Worm (Caenorhabditis elegans) whole organism, early embryonic: ENCODE measurements around the gene ulp-2.

Experiments used
- B0310.2 ChIP-seq: sonication (generic microtip); optimal IDR thresholded peaks from 2 replicates; lab custom pipeline; 2016; ENCODE audit warnings: mild to moderate bottlenecking, missing genetic modification characterization, missing compliant biosample characterization
- F13C5.2 ChIP-seq: sonication (generic microtip); optimal IDR thresholded peaks from 2 replicates; lab custom pipeline; 2017; ENCODE audit warnings: mild to moderate bottlenecking, missing genetic modification characterization, inconsistent platforms, missing compliant biosample characterization
- aly-1 ChIP-seq: sonication (generic microtip); optimal IDR thresholded peaks from 2 replicates; lab custom pipeline; 2016; ENCODE audit warnings: missing genetic modification characterization, missing compliant biosample characterization
- ama-1 ChIP-seq: fragments of 150-350 bp; optimal IDR thresholded peaks from 2 replicates; lab custom pipeline; 2014
- ceh-13 ChIP-seq: fragments of 200-800 bp; sonication (Bioruptor generic); optimal IDR thresholded peaks from 2 replicates; lab custom pipeline; 2018; ENCODE audit warnings: mild to moderate bottlenecking, missing genetic modification characterization, missing compliant biosample characterization
- ceh-36 ChIP-seq: sonication (generic microtip); optimal IDR thresholded peaks from 2 replicates; lab custom pipeline; 2016; ENCODE audit warnings: missing genetic modification characterization, inconsistent platforms, missing compliant biosample characterization
- ets-7 ChIP-seq: sonication (generic microtip); optimal IDR thresholded peaks from 2 replicates; lab custom pipeline; 2016; ENCODE audit warnings: missing genotype, missing genetic modification characterization, missing compliant biosample characterization
- flt-1 ChIP-seq: fragments of 200-800 bp; sonication (Bioruptor generic); IDR thresholded peaks from 2 replicates; pipeline ENCODE4 v1.3.6; 2022; ENCODE audit warnings: missing genetic modification characterization, missing compliant biosample characterization
- hmbx-1 ChIP-seq: sonication (generic microtip); optimal IDR thresholded peaks from 2 replicates; lab custom pipeline; 2016; ENCODE audit warnings: mild to moderate bottlenecking, missing genetic modification characterization, missing compliant biosample characterization
- hmg-4 ChIP-seq: fragments of 200-800 bp; sonication (Bioruptor generic); optimal IDR thresholded peaks from 2 replicates; lab custom pipeline; 2018; ENCODE audit warnings: mild to moderate bottlenecking, missing genetic modification characterization, missing compliant biosample characterization
- hnd-1 ChIP-seq: sonication (generic microtip); optimal IDR thresholded peaks from 2 replicates; lab custom pipeline; 2016; ENCODE audit warnings: missing genetic modification characterization, missing compliant biosample characterization
- pes-1 ChIP-seq: fragments of 200-800 bp; sonication (Bioruptor generic); IDR thresholded peaks from 2 replicates; pipeline ENCODE4 v1.3.6; 2022; ENCODE audit warnings: missing genetic modification reagents, missing genetic modification characterization, missing compliant biosample characterization
- scrt-1 ChIP-seq: fragments of 200-800 bp; sonication (Bioruptor generic); IDR thresholded peaks from 2 replicates; pipeline ENCODE4 v1.3.6; 2022; ENCODE audit warnings: missing genetic modification characterization, missing compliant biosample characterization
- sea-1 ChIP-seq: fragments of 200-800 bp; sonication (Bioruptor generic); conservative IDR thresholded peaks from 2 replicates; pipeline ENCODE4 v1.3.6; 2022; ENCODE audit warnings: missing genetic modification characterization, missing compliant biosample characterization
- tbx-11 ChIP-seq: fragments of 200-800 bp; sonication (Bioruptor generic); IDR thresholded peaks from 2 replicates; pipeline ENCODE4 v1.3.6; 2022; ENCODE audit warnings: missing genetic modification characterization, missing compliant biosample characterization
- tbx-37 ChIP-seq: fragments of 200-800 bp; sonication (Bioruptor generic); conservative IDR thresholded peaks from 2 replicates; pipeline ENCODE4 v1.3.6; 2022; ENCODE audit warnings: missing genetic modification reagents, missing genetic modification characterization, missing compliant biosample characterization
- tra-4 ChIP-seq: sonication (generic microtip); optimal IDR thresholded peaks from 2 replicates; lab custom pipeline; 2017; ENCODE audit warnings: missing genetic modification characterization, missing compliant biosample characterization

ulp-2 gene

ce11 chrII:4993530-4994192 lies 34.0 kb upstream of the ulp-2 start, which contains the start of the genes eif-1 and vps-24:
Gene eif-1, minus strand, starts transcription at chrII:4993580.
Gene vps-24, plus strand, starts transcription at chrII:4993998.
- TF ChIP-seq pes-1 (GFP tag; lab: Robert Waterston, UW) (0 out of 2 replicates have a peak, but pooled peaks have one; percentile 37), flt-1 (GFP tag; lab: Robert Waterston, UW) (no peak)

- TF ChIP-seq ets-7 (tag; lab: Kevin White, UChicago), result no peak
- no peak for TF ChIP-seq tra-4 (tag; lab: Kevin White, UChicago)
- no peak for TF ChIP-seq F13C5.2 (tag; lab: Kevin White, UChicago)
- TF ChIP-seq ama-1 (lab: Kevin White, UChicago), result no peak
- TF ChIP-seq hmbx-1, result no peak
- TF ChIP-seq tbx-11 (GFP tag; lab: Robert Waterston, UW), result no peak
- no peak for TF ChIP-seq B0310.2 (tag; lab: Kevin White, UChicago)
- no peak for TF ChIP-seq aly-1 (tag; lab: Kevin White, UChicago)
Observed at ce11 chrII:4992977-4993376, 33.3 kb upstream of the ulp-2 start, which contains the start of gene pigb-1. Gene pigb-1, minus strand, starts transcription at chrII:4993077.

DNA sequence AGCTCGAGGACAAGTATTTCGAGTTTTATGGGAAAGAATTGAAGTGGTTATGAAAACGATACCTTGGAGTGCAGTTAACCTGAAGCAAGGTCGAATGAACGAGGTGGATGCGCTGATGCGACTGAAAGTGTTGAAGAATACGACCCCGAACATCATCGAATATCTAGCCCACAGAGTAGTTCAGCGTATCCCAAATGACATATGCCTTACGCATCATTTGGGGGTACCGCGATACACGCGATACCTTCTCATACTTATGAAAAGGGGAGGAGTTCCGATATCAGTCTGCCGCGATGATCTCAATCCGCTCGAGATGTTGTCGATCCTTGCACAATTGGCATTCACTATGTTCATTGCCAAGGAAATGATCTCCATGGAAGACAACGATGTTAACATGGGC lies 30.1 kb upstream of the ulp-2 start, which contains the start of gene T27F7.12:
T27F7.12 (plus strand) TSS at position 301 of the 400 bp plus-strand sequence.
- TF ChIP-seq F13C5.2 (tag; lab: Kevin White, UChicago) (no peak), ama-1 (lab: Kevin White, UChicago) (no peak), tbx-11 (GFP tag; lab: Robert Waterston, UW) (no peak), ceh-13 (GFP tag; lab: Kevin White, UChicago) (no peak), hmg-4 (GFP tag; lab: Kevin White, UChicago) (no peak), sea-1 (no peak), tbx-37 (GFP tag; lab: Robert Waterston, UW) (no peak), scrt-1 (GFP tag; lab: Robert Waterston, UW) (no peak), hmbx-1 (no peak), hnd-1 (no peak), ets-7 (tag; lab: Kevin White, UChicago) (no peak), pes-1 (GFP tag; lab: Robert Waterston, UW) (no peak), tra-4 (tag; lab: Kevin White, UChicago) (no peak), aly-1 (tag; lab: Kevin White, UChicago) (no peak), ceh-36 (tag; lab: Kevin White, UChicago) (no peak), flt-1 (GFP tag; lab: Robert Waterston, UW) (no peak), B0310.2 (tag; lab: Kevin White, UChicago) (no peak)

DNA sequence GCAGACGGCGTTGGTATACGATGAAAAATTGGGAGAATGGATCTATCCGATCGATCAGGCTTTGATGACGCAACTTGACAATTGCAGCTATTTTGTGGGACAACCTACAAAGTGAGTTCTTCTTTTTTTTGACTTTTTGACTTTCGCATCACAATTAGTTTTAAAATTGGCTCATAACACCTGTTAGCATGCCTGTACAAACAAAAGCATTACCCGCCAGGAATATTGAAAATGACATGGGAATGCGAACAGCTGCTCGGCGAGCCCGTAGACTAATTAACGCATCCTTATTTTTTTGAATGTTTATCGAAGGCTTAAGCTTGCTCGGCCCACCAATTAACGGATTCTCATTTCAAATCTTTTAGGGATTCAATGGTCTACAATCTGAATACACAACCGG lies 27.6 kb upstream of the ulp-2 start:
- no peak for TF ChIP-seq hmg-4 (GFP tag; lab: Kevin White, UChicago)
- TF ChIP-seq ets-7 (tag; lab: Kevin White, UChicago), result no peak
- TF ChIP-seq scrt-1 (GFP tag; lab: Robert Waterston, UW), result no peak
- no peak for TF ChIP-seq ama-1 (lab: Kevin White, UChicago)
- no peak for TF ChIP-seq tra-4 (tag; lab: Kevin White, UChicago)
- no peak for TF ChIP-seq flt-1 (GFP tag; lab: Robert Waterston, UW)
- TF ChIP-seq F13C5.2 (tag; lab: Kevin White, UChicago), result no peak
- TF ChIP-seq sea-1, result no peak
- no peak for TF ChIP-seq aly-1 (tag; lab: Kevin White, UChicago)
- TF ChIP-seq hmbx-1, result no peak
- no peak for TF ChIP-seq pes-1 (GFP tag; lab: Robert Waterston, UW)
- TF ChIP-seq tbx-37 (GFP tag; lab: Robert Waterston, UW), result no peak
- TF ChIP-seq ceh-13 (GFP tag; lab: Kevin White, UChicago), result no peak
- TF ChIP-seq ceh-36 (tag; lab: Kevin White, UChicago), result no peak
- TF ChIP-seq B0310.2 (tag; lab: Kevin White, UChicago), result no peak
- no peak for TF ChIP-seq tbx-11 (GFP tag; lab: Robert Waterston, UW)
- no peak for TF ChIP-seq hnd-1

ce11 chrII:4986664-4987063 lies 27.0 kb upstream of the ulp-2 start:
- TF ChIP-seq ets-7 (tag; lab: Kevin White, UChicago), result no peak
- peak; percentile 30 for TF ChIP-seq ceh-36 (tag; lab: Kevin White, UChicago)

- TF ChIP-seq ceh-36 (tag; lab: Kevin White, UChicago), result no peak
- no peak for TF ChIP-seq pes-1 (GFP tag; lab: Robert Waterston, UW)
- no peak for TF ChIP-seq sea-1
- TF ChIP-seq flt-1 (GFP tag; lab: Robert Waterston, UW), result no peak
- TF ChIP-seq aly-1 (tag; lab: Kevin White, UChicago), result no peak
- TF ChIP-seq hmg-4 (GFP tag; lab: Kevin White, UChicago), result no peak
- no peak for TF ChIP-seq ets-7 (tag; lab: Kevin White, UChicago)
- TF ChIP-seq hmbx-1, result no peak
- TF ChIP-seq F13C5.2 (tag; lab: Kevin White, UChicago), result no peak
- no peak for TF ChIP-seq scrt-1 (GFP tag; lab: Robert Waterston, UW)
- no peak for TF ChIP-seq B0310.2 (tag; lab: Kevin White, UChicago)
Observed at ce11 chrII:4985961-4986503, 26.4 kb upstream of the ulp-2 start.

DNA sequence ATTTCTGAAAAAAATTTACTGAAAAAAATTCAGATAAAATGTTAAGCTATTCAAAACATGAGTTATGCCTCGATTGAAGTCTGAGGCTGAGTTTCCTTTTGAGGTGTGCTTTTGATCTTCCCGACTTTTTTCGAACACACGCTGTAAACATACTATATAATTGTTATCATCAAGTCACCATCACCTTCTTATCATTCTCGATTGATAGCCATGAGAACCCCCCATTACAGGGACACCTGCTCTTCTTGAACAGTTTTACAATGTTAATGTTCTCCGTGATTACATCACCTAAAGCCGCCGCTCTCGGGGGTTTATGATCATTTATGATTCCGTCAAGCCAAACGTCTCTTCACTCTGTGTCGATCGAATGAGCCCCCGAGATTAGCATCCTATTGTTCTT lies 24.5 kb upstream of the ulp-2 start:
- TF ChIP-seq ceh-13 (GFP tag; lab: Kevin White, UChicago) (no peak), sea-1 (no peak), hnd-1 (no peak), B0310.2 (tag; lab: Kevin White, UChicago) (no peak), flt-1 (GFP tag; lab: Robert Waterston, UW) (no peak), F13C5.2 (tag; lab: Kevin White, UChicago) (no peak), tra-4 (tag; lab: Kevin White, UChicago) (no peak), ama-1 (lab: Kevin White, UChicago) (no peak), hmbx-1 (no peak), tbx-11 (GFP tag; lab: Robert Waterston, UW) (no peak), scrt-1 (GFP tag; lab: Robert Waterston, UW) (no peak)
